Worm (Caenorhabditis elegans) whole organism, young adult: ENCODE data around the gene C34H4.2.

Experiments
- F22D6.2 ChIP-seq: sonication (generic microtip); optimal IDR thresholded peaks from 2 replicates; lab custom pipeline; 2016; ENCODE audit warnings: mild to moderate bottlenecking, missing genetic modification characterization, missing compliant biosample characterization
- Y95B8A.8 ChIP-seq: fragments of 200-800 bp; sonication (Bioruptor generic); IDR thresholded peaks from 2 replicates; pipeline ENCODE4 v1.3.6; 2022; ENCODE audit warnings: missing genetic modification reagents, missing genetic modification characterization, missing compliant biosample characterization
- attf-3 ChIP-seq: fragments of 200-800 bp; sonication (Bioruptor generic); conservative IDR thresholded peaks from 2 replicates; pipeline ENCODE4 v1.3.6; 2022; ENCODE audit warnings: missing genetic modification reagents, missing genetic modification characterization, missing compliant biosample characterization
- bed-2 ChIP-seq: fragments of 200-800 bp; sonication (Bioruptor generic); IDR thresholded peaks from 2 replicates; pipeline ENCODE4 v1.3.6; 2022; ENCODE audit warnings: missing genetic modification reagents, missing genetic modification characterization, missing compliant biosample characterization
- chd-7 ChIP-seq: sonication (generic microtip); optimal IDR thresholded peaks from 2 replicates; lab custom pipeline; 2016; ENCODE audit warnings: mild to moderate bottlenecking, missing genetic modification characterization, moderate library complexity, missing compliant biosample characterization
- egrh-3 ChIP-seq: fragments of 200-800 bp; sonication (Bioruptor generic); IDR thresholded peaks from 2 replicates; pipeline ENCODE4 v1.3.6; 2022; ENCODE audit warnings: missing genetic modification reagents, missing genetic modification characterization, missing compliant biosample characterization
- ets-4 ChIP-seq: fragments of 200-800 bp; sonication (Bioruptor generic); optimal IDR thresholded peaks from 2 replicates; lab custom pipeline; 2018; ENCODE audit warnings: mild to moderate bottlenecking, missing genetic modification characterization, missing compliant biosample characterization
- lin-40 ChIP-seq: sonication (generic microtip); optimal IDR thresholded peaks from 2 replicates; lab custom pipeline; 2016; ENCODE audit warnings: missing genetic modification characterization, mild to moderate bottlenecking, missing compliant biosample characterization, missing genotype, missing genetic modification reagents
- nfya-1 ChIP-seq: sonication (generic microtip); optimal IDR thresholded peaks from 2 replicates; lab custom pipeline; 2017; ENCODE audit warnings: antibody characterized with exemption, missing compliant biosample characterization, missing genetic modification characterization, borderline replicate concordance; ENCODE audit not compliant: insufficient read depth
- pha-4 ChIP-seq: fragments of 150-350 bp; sonication (generic microtip); optimal IDR thresholded peaks from 2 replicates; lab custom pipeline; 2014; ENCODE audit warnings: missing biosample characterization, missing genetic modification reagents, missing genetic modification characterization
- xnd-1 ChIP-seq: sonication (generic microtip); optimal IDR thresholded peaks from 2 replicates; lab custom pipeline; 2016; ENCODE audit warnings: missing genotype, missing genetic modification reagents, missing genetic modification characterization, missing compliant biosample characterization

DNA sequence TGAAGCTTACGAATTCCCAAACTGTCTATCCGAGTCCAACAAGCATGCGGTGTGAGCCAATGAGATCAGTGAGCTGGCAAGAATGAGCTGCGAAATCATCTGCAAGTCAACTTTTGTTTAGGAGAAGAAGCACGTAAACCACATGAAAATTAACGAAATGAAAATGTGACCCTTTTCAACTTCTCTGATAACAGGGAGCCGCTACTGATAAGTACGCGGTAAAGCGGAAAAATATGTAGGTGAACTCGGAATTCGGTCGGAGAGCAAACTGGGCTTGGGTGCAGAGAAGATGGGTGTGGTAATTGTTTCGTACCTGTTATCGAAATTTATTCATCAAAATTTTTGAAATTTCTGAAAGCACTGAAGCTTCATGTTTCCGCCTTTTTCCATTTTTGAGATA lies 37.0 kb upstream of the C34H4.2 start, which contains the start of gene clec-172:
- TF ChIP-seq nfya-1 (no peak), egrh-3 (GFP tag; lab: Robert Waterston, UW) (no peak), F22D6.2 (no peak), pha-4 (tag; lab: Kevin White, UChicago) (no peak), chd-7 (no peak), bed-2 (no peak), Y95B8A.8 (no peak), attf-3 (GFP tag; lab: Robert Waterston, UW) (no peak), lin-40 (no peak), xnd-1 (no peak), ets-4 (GFP tag; lab: Kevin White, UChicago) (no peak)
